Worm (Caenorhabditis elegans): ENCODE results near the gene tebp-2.

Gene tebp-2

ce11 chrIV:5574033-5574432 lies 32.6 kb downstream of the tebp-2 start, which contains the start of gene T12E12.6:
T12E12.6 (minus strand) TSS chrIV:5574133.
- no peak for TF ChIP-seq lin-13 (GFP tag; optimal IDR thresholded peaks at IDR 0.05)
- no peak for TF ChIP-seq lsy-2 (tag; optimal IDR thresholded peaks at IDR 0.05)
- TF ChIP-seq ztf-4 (tag; optimal IDR thresholded peaks at IDR 0.05), result no peak
- TF ChIP-seq gmeb-1 (tag; optimal IDR thresholded peaks at IDR 0.05), result no peak
- no peak for TF ChIP-seq sma-3 (GFP tag; optimal IDR thresholded peaks at IDR 0.05)
- TF ChIP-seq mab-5 (tag; optimal IDR thresholded peaks at IDR 0.05), result no peak
- TF ChIP-seq nhr-25 (tag; optimal IDR thresholded peaks at IDR 0.05), result no peak
- TF ChIP-seq nhr-77 (tag; optimal IDR thresholded peaks at IDR 0.05), result no peak
- no peak for TF ChIP-seq lin-11 (tag; optimal IDR thresholded peaks at IDR 0.05)
- TF ChIP-seq ama-1 (optimal IDR thresholded peaks at IDR 0.05), result no peak
- no peak for TF ChIP-seq ztf-1 (GFP tag; conservative IDR thresholded peaks at IDR 0.05)
- TF ChIP-seq nhr-23 (tag; optimal IDR thresholded peaks at IDR 0.05), result no peak
- no peak for TF ChIP-seq nhr-21 (tag; optimal IDR thresholded peaks at IDR 0.05)
- no peak for TF ChIP-seq elt-3 (tag; optimal IDR thresholded peaks at IDR 0.05)

- TF ChIP-seq mdl-1 (tag; optimal IDR thresholded peaks at IDR 0.05) (no peak), nhr-77 (tag; optimal IDR thresholded peaks at IDR 0.05) (no peak), lin-13 (GFP tag; optimal IDR thresholded peaks at IDR 0.05) (no peak), sma-9 (GFP tag; optimal IDR thresholded peaks at IDR 0.05) (peak; percentile 48), sma-9 (tag; optimal IDR thresholded peaks at IDR 0.05) (no peak), nhr-129 (tag; optimal IDR thresholded peaks at IDR 0.05) (no peak), egl-27 (tag; optimal IDR thresholded peaks at IDR 0.05) (no peak), crh-2 (tag; optimal IDR thresholded peaks at IDR 0.05) (peak; percentile 21), nhr-12 (tag; optimal IDR thresholded peaks at IDR 0.05) (no peak), elt-1 (tag; optimal IDR thresholded peaks at IDR 0.05) (no peak), unc-39 (tag; optimal IDR thresholded peaks at IDR 0.05) (no peak), nhr-21 (tag; optimal IDR thresholded peaks at IDR 0.05) (peak; percentile 1)
Observed at ce11 chrIV:5580588-5581308, 39.3 kb downstream of the tebp-2 start.

ce11 chrIV:5582267-5582666 lies 40.8 kb downstream of the tebp-2 start:
- peak; percentile 14 for TF ChIP-seq ama-1 (optimal IDR thresholded peaks at IDR 0.05)
- TF ChIP-seq crh-2 (tag; optimal IDR thresholded peaks at IDR 0.05), result peak; percentile 86
- peak; percentile 49 for TF ChIP-seq lin-11 (tag; optimal IDR thresholded peaks at IDR 0.05)
- no peak for TF ChIP-seq ztf-11 (tag; optimal IDR thresholded peaks at IDR 0.05)
- TF ChIP-seq lin-13 (GFP tag; optimal IDR thresholded peaks at IDR 0.05), result peak; percentile 2
- TF ChIP-seq ZK546.5 (tag; optimal IDR thresholded peaks at IDR 0.05), result no peak
- no peak for TF ChIP-seq nhr-237 (tag; optimal IDR thresholded peaks at IDR 0.05)
- peak; percentile 73 for TF ChIP-seq nhr-129 (tag; optimal IDR thresholded peaks at IDR 0.05)
- peak; percentile 37 for TF ChIP-seq sem-4 (tag; optimal IDR thresholded peaks at IDR 0.05)
- TF ChIP-seq sma-3 (GFP tag; optimal IDR thresholded peaks at IDR 0.05), result peak; percentile 32
- peak; percentile 36 for TF ChIP-seq unc-55 (GFP tag; optimal IDR thresholded peaks at IDR 0.05)
- TF ChIP-seq dmd-4 (tag; optimal IDR thresholded peaks at IDR 0.05), result no peak
- TF ChIP-seq nhr-6 (tag; optimal IDR thresholded peaks at IDR 0.05), result peak; percentile 27
- TF ChIP-seq nhr-21 (tag; optimal IDR thresholded peaks at IDR 0.05), result peak; percentile 55
- peak; percentile 72 for TF ChIP-seq C34F6.9 (tag; optimal IDR thresholded peaks at IDR 0.05)
- no peak for TF ChIP-seq nhr-23 (tag; optimal IDR thresholded peaks at IDR 0.05)
- no peak for TF ChIP-seq gmeb-1 (tag; optimal IDR thresholded peaks at IDR 0.05)
- peak; percentile 5 for TF ChIP-seq ztf-4 (tag; optimal IDR thresholded peaks at IDR 0.05)
- TF ChIP-seq mdl-1 (tag; optimal IDR thresholded peaks at IDR 0.05), result peak; percentile 18 to 21
- TF ChIP-seq fos-1 (tag; optimal IDR thresholded peaks at IDR 0.05), result peak; percentile 66
- TF ChIP-seq sma-9 (GFP tag; optimal IDR thresholded peaks at IDR 0.05), result peak; percentile 81
- no peak for TF ChIP-seq sma-9 (tag; optimal IDR thresholded peaks at IDR 0.05)
- no peak for TF ChIP-seq mab-5 (tag; optimal IDR thresholded peaks at IDR 0.05)
- no peak for TF ChIP-seq R02D3.7 (tag; optimal IDR thresholded peaks at IDR 0.05)
- peak in 1 of 2 experiments; percentile 64 for TF ChIP-seq lsy-2 (tag; optimal IDR thresholded peaks at IDR 0.05)
- TF ChIP-seq zag-1 (tag; optimal IDR thresholded peaks at IDR 0.05), result peak; percentile 28
- no peak for TF ChIP-seq egl-27 (tag; optimal IDR thresholded peaks at IDR 0.05)
- no peak for TF ChIP-seq snpc-4 (tag; optimal IDR thresholded peaks at IDR 0.05)
- TF ChIP-seq ceh-82 (tag; optimal IDR thresholded peaks at IDR 0.05), result no peak
- peak; percentile 72 for TF ChIP-seq F13H6.1 (tag; optimal IDR thresholded peaks at IDR 0.05)
- TF ChIP-seq Y55F3AM.14 (GFP tag; optimal IDR thresholded peaks at IDR 0.05), result peak; percentile 71
- TF ChIP-seq nhr-25 (tag; optimal IDR thresholded peaks at IDR 0.05), result peak; percentile 40
- TF ChIP-seq unc-39 (tag; optimal IDR thresholded peaks at IDR 0.05), result no peak
